Fruit fly (Drosophila melanogaster): ENCODE results near the gene PIG-B.

dm6 chr3L:3851048-3851447 lies 40.0 kb downstream of the PIG-B start:
- TF ChIP-seq CG32121 (GFP tag; IDR thresholded peaks at IDR 0.05) (no peak), CG15710 (tag; optimal IDR thresholded peaks at IDR 0.05) (no peak), CG12605 (GFP tag; IDR thresholded peaks at IDR 0.05) (no peak), fd96Ca (GFP tag; IDR thresholded peaks at IDR 0.05) (no peak), Ets98B (GFP tag; IDR thresholded peaks at IDR 0.05) (no peak), D1 (tag; optimal IDR thresholded peaks at IDR 0.05) (no peak), Snoo (tag; optimal IDR thresholded peaks at IDR 0.05) (no peak), CG13204 (GFP tag; optimal IDR thresholded peaks at IDR 0.05) (no peak), CG8159 (tag; optimal IDR thresholded peaks at IDR 0.05) (no peak), CG4496 (GFP tag; IDR thresholded peaks at IDR 0.05) (no peak), EcR (GFP tag; optimal IDR thresholded peaks at IDR 0.05) (no peak)
